Fruit fly (Drosophila melanogaster): ENCODE data around the gene beta-PheRS.

Gene beta-PheRS

DNA sequence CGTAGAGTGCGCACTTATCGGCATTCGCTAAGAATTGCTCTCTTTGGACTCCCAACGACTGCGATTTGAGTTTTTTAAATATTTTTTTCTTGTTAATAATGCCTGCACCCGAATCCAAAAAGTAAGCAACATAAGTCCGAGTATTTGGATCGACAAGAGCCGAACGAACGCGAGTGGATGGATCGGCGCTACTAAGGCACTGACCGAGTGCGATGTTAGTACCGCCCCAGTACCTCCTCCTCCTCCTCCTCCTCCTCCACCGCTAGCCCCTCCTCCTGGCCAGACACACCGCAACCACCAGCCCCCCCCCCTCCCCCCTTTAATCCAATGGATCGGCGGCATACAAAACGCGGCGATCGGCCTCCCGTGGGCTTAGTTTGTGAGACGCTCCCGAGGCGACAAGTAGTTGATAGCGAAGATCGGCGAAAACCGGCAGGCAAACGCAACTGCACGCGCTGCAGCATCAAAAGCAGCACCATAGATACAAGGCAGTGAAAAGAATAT lies 31.2 kb upstream of the beta-PheRS start, which contains the start of gene CG6356 (continued):
- no peak for TF ChIP-seq Kr (GFP tag; optimal IDR thresholded peaks at IDR 0.05)
- no peak for TF ChIP-seq CG14441 (GFP tag; IDR thresholded peaks at IDR 0.05)
- no peak for TF ChIP-seq Xrp1 (GFP tag; IDR thresholded peaks at IDR 0.05)
- no peak for TF ChIP-seq NC2α (GFP tag; optimal IDR thresholded peaks at IDR 0.05)

DNA sequence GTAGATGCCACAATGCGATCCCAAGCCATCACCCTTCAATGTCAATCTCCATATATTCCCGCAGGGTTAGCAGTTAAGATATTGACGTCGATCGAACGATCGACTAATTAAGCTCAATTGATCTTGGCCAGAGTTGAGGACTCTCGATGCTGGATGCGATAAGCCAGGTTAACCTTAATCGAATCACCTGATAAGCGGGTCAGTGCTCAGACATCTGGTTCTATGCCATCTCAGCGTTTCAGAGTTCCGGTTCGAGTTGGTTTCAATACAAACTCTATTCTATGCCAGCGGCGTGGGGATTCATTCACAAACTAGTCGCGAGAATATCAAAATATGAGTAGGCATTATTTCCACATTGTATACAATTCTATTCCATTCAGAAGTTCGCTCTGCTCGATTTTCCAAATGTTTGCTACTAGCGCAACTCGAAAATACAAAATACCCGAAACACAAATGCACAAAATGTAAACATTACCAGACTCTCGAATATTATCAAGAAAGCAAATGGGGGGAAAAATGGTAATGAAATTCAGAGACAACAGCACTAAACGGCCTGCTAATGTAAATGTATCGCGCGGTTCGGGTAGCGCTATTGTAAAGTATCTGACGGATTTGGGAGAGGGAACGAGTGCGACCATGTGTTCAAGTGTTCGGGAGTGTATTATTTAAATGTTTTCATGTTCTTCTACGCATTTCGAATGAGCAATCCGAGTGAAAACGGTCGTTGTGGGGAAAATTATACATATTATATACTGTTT lies 30.3 kb upstream of the beta-PheRS start:
- TF ChIP-seq twi (tag; optimal IDR thresholded peaks at IDR 0.05) (peak; percentile 87), CG12769 (tag; optimal IDR thresholded peaks at IDR 0.05) (peak; percentile 78), CG7357 (GFP tag; IDR thresholded peaks at IDR 0.05) (no peak), D19A (tag; optimal IDR thresholded peaks at IDR 0.05) (peak; percentile 34), abd-A (tag; optimal IDR thresholded peaks at IDR 0.05) (peak; percentile 60), sug (tag; optimal IDR thresholded peaks at IDR 0.05) (peak; percentile 22), grn (GFP tag; optimal IDR thresholded peaks at IDR 0.05) (peak; percentile 15), cg (GFP tag; optimal IDR thresholded peaks at IDR 0.05) (peak; percentile 23), Poxn (GFP tag; IDR thresholded peaks at IDR 0.05) (no peak), Deaf1 (tag; optimal IDR thresholded peaks at IDR 0.05) (peak; percentile 58), CG6272 (GFP tag; IDR thresholded peaks at IDR 0.05) (no peak), sens (GFP tag) (peak; percentile 10), CG8290 (GFP tag; optimal IDR thresholded peaks at IDR 0.05) (no peak), CG8290 (tag; optimal IDR thresholded peaks at IDR 0.05) (peak in 1 of 2 experiments; percentile 1), pros (GFP tag; optimal IDR thresholded peaks at IDR 0.05) (peak; percentile 3), kni (GFP tag; optimal IDR thresholded peaks at IDR 0.05) (peak; percentile 38), zfh1 (GFP tag; IDR thresholded peaks at IDR 0.05) (0 out of 3 replicates have a peak, but pooled peaks have one; percentile 27), so (GFP tag; IDR thresholded peaks at IDR 0.05) (peak; percentile 42; the same call in 2 of the 3 replicates), ewg (GFP tag; optimal IDR thresholded peaks at IDR 0.05) (no peak), CG34376 (GFP tag; optimal IDR thresholded peaks at IDR 0.05) (peak; percentile 26), Dll (GFP tag; IDR thresholded peaks at IDR 0.05; ENCODE audit: partially characterized antibody) (0 out of 4 replicates have a peak, but pooled peaks have one; percentile 15), CG2199 (GFP tag; IDR thresholded peaks at IDR 0.05) (peak; percentile 96), mld (GFP tag; IDR thresholded peaks at IDR 0.05; ENCODE audit: partially characterized antibody) (no peak), gem (tag; optimal IDR thresholded peaks at IDR 0.05) (peak; percentile 61), vvl (GFP tag; IDR thresholded peaks at IDR 0.05) (peak; percentile 78), sd (tag; optimal IDR thresholded peaks at IDR 0.05) (peak; percentile 48)

DNA sequence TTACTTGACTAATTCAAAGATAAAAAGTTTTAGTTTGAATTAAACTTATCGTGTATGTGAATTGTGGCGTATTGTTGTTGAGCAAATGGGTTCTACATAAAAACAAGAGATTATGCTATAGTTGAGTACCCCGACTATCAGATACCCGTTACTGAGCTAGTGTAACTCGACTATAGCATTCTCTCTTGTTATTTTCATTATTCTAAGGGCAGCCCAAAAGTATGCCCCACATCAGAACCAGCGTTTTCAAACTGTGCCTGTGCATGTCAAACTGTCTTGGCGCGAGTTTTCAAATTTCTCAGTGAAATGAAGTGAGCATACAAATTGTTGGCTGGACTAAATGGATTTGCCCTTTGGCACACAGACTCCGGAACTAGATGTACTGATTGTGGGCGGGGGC lies 26.8 kb upstream of the beta-PheRS start, which contains the start of gene shps:
TSS of gene shps (plus strand) at position 282 of the 400 bp plus-strand sequence.
- TF ChIP-seq tio (GFP tag; optimal IDR thresholded peaks at IDR 0.05) (no peak), ara (GFP tag; IDR thresholded peaks at IDR 0.05) (no peak), Med (GFP tag) (peak; percentile 53), cad (GFP tag; optimal IDR thresholded peaks at IDR 0.05) (peak; percentile 96), D19B (GFP tag; optimal IDR thresholded peaks at IDR 0.05) (peak; percentile 91), CG17612 (GFP tag; IDR thresholded peaks at IDR 0.05) (no peak), HmgD (GFP tag; optimal IDR thresholded peaks at IDR 0.05) (peak; percentile 55), CG14014 (GFP tag; IDR thresholded peaks at IDR 0.05) (no peak), E2f2 (GFP tag; IDR thresholded peaks at IDR 0.05) (peak; percentile 99), CG12659 (GFP tag; optimal IDR thresholded peaks at IDR 0.05) (no peak), usp (GFP tag; optimal IDR thresholded peaks at IDR 0.05) (no peak), CG7963 (GFP tag; IDR thresholded peaks at IDR 0.05; ENCODE audit: partially characterized antibody) (peak; percentile 92), bbx (GFP tag; IDR thresholded peaks at IDR 0.05; ENCODE audit: partially characterized antibody) (peak; percentile 88), Dad (GFP tag; optimal IDR thresholded peaks at IDR 0.05) (no peak), tna (GFP tag; IDR thresholded peaks at IDR 0.05; ENCODE audit: partially characterized antibody) (peak; percentile 99), CG16813 (GFP tag; IDR thresholded peaks at IDR 0.05; ENCODE audit: partially characterized antibody) (peak; percentile 97), CG6854 (GFP tag; optimal IDR thresholded peaks at IDR 0.05) (peak; percentile 38), Doc3 (GFP tag; IDR thresholded peaks at IDR 0.05; ENCODE audit: partially characterized antibody) (peak; percentile 36; the same call in 1 of the 3 replicates), chm (GFP tag; IDR thresholded peaks at IDR 0.05) (0 out of 2 replicates have a peak, but pooled peaks have one; percentile 6)

Data from whole organism, embryonic.